Worm (Caenorhabditis elegans): Measurements from ENCODE around the gene pelo-1.

Gene pelo-1

DNA sequence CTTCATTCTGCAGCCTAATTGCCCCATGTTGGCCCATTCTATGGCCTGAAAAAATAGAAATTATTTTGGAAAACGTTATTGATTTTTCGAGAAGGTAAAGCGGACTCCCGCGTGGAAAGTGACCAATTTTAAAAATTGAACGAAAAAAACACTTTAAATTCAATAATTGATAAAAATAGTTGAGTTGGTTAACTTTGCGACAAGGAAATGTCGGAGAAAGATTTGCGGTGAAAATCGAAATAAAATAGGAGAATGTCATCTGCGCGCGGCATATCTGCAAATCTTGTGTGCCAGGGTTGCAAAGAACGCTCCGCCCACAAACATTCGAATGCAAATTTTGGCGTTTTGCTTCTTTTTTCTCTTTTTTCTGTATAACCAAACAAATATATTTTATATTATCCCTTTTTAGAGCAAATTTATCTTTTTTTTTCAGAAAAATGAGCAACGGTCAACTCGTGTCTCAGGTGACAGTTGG lies 33.1 kb downstream of the pelo-1 start, which contains the start of the genes rnf-121 and C16C10.4 (continued):
- TF ChIP-seq rbr-2 (tag; optimal IDR thresholded peaks at IDR 0.05) (peak; percentile 54), lin-1 (GFP tag; IDR thresholded peaks at IDR 0.05) (no peak), ama-1 (optimal IDR thresholded peaks at IDR 0.05) (peak; percentile 9), ztf-11 (tag; optimal IDR thresholded peaks at IDR 0.05) (no peak), daf-12 (tag; optimal IDR thresholded peaks at IDR 0.05) (no peak), Y105C5A.15 (GFP tag; IDR thresholded peaks at IDR 0.05) (no peak), daf-19 (GFP tag; conservative IDR thresholded peaks at IDR 0.05) (0 out of 2 replicates have a peak, but pooled peaks have one; percentile 54), zip-11 (GFP tag; IDR thresholded peaks at IDR 0.05) (no peak), nhr-11 (tag; optimal IDR thresholded peaks at IDR 0.05) (no peak), tra-1 (GFP tag; IDR thresholded peaks at IDR 0.05) (no peak), spr-1 (tag; optimal IDR thresholded peaks at IDR 0.05) (peak; percentile 77), aha-1 (tag) (peak; percentile 45), Y75B8A.6 (GFP tag; IDR thresholded peaks at IDR 0.05) (no peak), skn-1 (tag; optimal IDR thresholded peaks at IDR 0.05) (no peak), F37D6.2 (tag; optimal IDR thresholded peaks at IDR 0.05) (peak; percentile 11), dmd-8 (GFP tag; IDR thresholded peaks at IDR 0.05) (no peak), nhr-111 (GFP tag; optimal IDR thresholded peaks at IDR 0.05) (no peak), nhr-77 (tag; optimal IDR thresholded peaks at IDR 0.05) (no peak)

DNA sequence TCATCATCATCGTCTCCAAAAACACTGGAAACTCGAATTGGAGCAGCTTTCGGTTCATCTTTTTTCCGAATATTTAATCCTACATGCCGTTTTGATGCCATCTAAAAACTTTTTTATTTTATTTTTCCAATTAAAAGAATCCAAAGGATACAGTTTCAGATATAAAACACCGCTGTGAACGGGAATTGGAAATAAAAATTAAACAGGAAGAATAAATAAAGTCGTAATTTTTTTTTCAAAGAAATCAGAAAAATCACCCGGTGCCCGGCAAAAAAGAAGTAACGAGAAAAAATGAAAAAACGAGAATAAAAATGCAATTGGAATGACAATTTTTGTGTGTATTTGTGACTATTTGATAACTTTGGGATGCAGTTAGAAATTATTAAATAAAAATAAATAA lies 35.4 kb downstream of the pelo-1 start, which contains the start of gene ccdc-55:
Gene ccdc-55 (minus strand): TSS at position 101 of the 400 bp plus-strand sequence.
- TF ChIP-seq madf-9 (GFP tag; conservative IDR thresholded peaks at IDR 0.05) (no peak), hmg-1.1 (GFP tag; IDR thresholded peaks at IDR 0.05) (no peak), Y48G9A.11 (GFP tag; IDR thresholded peaks at IDR 0.05) (no peak), egl-27 (tag; optimal IDR thresholded peaks at IDR 0.05) (no peak), D1046.2 (GFP tag; IDR thresholded peaks at IDR 0.05) (no peak), zfp-2 (tag; optimal IDR thresholded peaks at IDR 0.05) (no peak), duxl-1 (tag; optimal IDR thresholded peaks at IDR 0.05; ENCODE audit: poor library complexity) (no peak), mxl-2 (GFP tag; conservative IDR thresholded peaks at IDR 0.05) (no peak), aly-2 (tag; optimal IDR thresholded peaks at IDR 0.05) (no peak), nhr-237 (tag; optimal IDR thresholded peaks at IDR 0.05) (no peak), pqm-1 (tag; optimal IDR thresholded peaks at IDR 0.05) (no peak), dmd-6 (GFP tag; IDR thresholded peaks at IDR 0.05) (no peak), lin-13 (GFP tag; optimal IDR thresholded peaks at IDR 0.05) (no peak)

DNA sequence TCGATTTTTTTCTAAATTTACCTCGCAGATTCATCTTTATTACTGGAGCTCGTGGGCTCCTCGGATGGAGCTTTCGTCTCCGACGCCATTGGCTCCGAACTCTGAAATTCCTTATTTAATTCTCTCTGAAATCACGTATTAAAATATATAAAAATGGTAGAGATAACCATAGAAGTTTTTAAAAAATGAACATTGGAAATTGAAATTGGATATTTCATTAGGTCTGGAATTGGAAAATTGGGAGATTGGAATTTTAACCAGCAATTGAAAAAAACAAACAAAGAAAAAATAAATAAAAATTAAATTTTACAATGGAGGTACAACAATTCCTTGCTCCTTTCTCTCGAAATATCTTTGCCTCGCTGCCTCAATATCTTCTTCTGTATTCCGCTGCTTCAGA lies 37.3 kb downstream of the pelo-1 start, which contains the start of gene rnf-5:
Gene rnf-5 (minus strand): TSS at position 101 of the 400 bp plus-strand sequence.
- TF ChIP-seq mdt-29 (GFP tag; IDR thresholded peaks at IDR 0.05), result no peak
- no peak for TF ChIP-seq pqm-1 (tag; optimal IDR thresholded peaks at IDR 0.05)
- no peak for TF ChIP-seq hmg-1.1 (GFP tag; IDR thresholded peaks at IDR 0.05)
- TF ChIP-seq madf-9 (GFP tag; conservative IDR thresholded peaks at IDR 0.05), result no peak
- TF ChIP-seq nhr-41 (GFP tag; IDR thresholded peaks at IDR 0.05), result no peak
- TF ChIP-seq ztf-11 (tag; optimal IDR thresholded peaks at IDR 0.05), result no peak
- TF ChIP-seq T26A8.4 (GFP tag; IDR thresholded peaks at IDR 0.05), result no peak
- no peak for TF ChIP-seq nhr-48 (tag; optimal IDR thresholded peaks at IDR 0.05)
- no peak for TF ChIP-seq tra-1 (GFP tag; IDR thresholded peaks at IDR 0.05)
- no peak for TF ChIP-seq dmd-9 (GFP tag; IDR thresholded peaks at IDR 0.05)
- TF ChIP-seq mxl-3 (GFP tag; optimal IDR thresholded peaks at IDR 0.05), result no peak
- TF ChIP-seq F10B5.3 (tag; optimal IDR thresholded peaks at IDR 0.05), result no peak
- TF ChIP-seq hif-1 (tag; optimal IDR thresholded peaks at IDR 0.05), result no peak
- no peak for TF ChIP-seq cey-2 (tag; optimal IDR thresholded peaks at IDR 0.05; ENCODE audit: borderline replicate concordance, insufficient read depth)
- no peak for TF ChIP-seq lin-13 (GFP tag; optimal IDR thresholded peaks at IDR 0.05)
- no peak for TF ChIP-seq snpc-1.2 (GFP tag; IDR thresholded peaks at IDR 0.05)
- no peak for TF ChIP-seq F49E8.2 (tag; optimal IDR thresholded peaks at IDR 0.05; ENCODE audit: borderline replicate concordance)
- TF ChIP-seq nhr-237 (tag; optimal IDR thresholded peaks at IDR 0.05), result no peak
